Worm (Caenorhabditis elegans) whole organism, L3 larva: ENCODE measurements around the gene F44E2.10.

Experiments
- nhr-28 ChIP-seq: fragments of 150-350 bp; optimal IDR thresholded peaks from 2 replicates; lab custom pipeline; 2014; ENCODE audit warnings: missing biosample characterization, missing genetic modification characterization
- unc-62 ChIP-seq: fragments of 150-350 bp; sonication (generic microtip); optimal IDR thresholded peaks from 4 replicates; lab custom pipeline; 2014; ENCODE audit warnings: missing biosample characterization, missing genetic modification reagents, missing genetic modification characterization

DNA sequence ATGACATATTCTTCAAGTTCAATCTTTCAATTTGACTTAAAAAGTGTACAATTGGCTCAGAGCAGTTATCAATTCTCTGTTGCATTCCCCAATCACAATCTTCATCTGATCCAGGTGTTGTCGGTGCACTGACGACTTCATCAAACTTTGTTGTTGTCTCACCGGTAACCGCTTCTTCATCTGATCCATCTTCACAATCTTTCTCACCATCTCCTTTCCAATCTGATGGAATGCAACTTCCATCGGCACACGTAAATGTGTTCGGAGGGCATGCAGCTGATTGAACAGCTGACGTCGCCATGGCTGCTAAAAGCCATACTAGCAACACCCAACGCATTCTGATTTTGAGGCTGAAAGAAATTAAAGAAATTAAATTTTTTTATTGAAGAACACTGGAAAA is 7.2 kb upstream of the F44E2.10 start, which contains the start of gene F44E2.4:
- TF ChIP-seq unc-62 (GFP tag; lab: Kevin White, UChicago) (no peak), nhr-28 (tag; lab: Kevin White, UChicago) (no peak)
